Fruit fly (Drosophila melanogaster) whole organism, embryonic: ENCODE data around the gene CG2712.
A peak's percentile ranks its signal among the peaks of the same experiment; 100 is the strongest.

Source experiments
- Antp ChIP-seq: fragments of 200-800 bp; sonication (Bioruptor generic); optimal IDR thresholded peaks from 3 replicates; lab custom pipeline; 2016; ENCODE audit warnings: missing biosample characterization, missing genetic modification characterization
- Awh ChIP-seq: fragments of 200-800 bp; sonication (Bioruptor generic); IDR thresholded peaks from 2 replicates; pipeline ENCODE4, ENCODE4 v1.3.6; 2022; ENCODE audit warnings: missing biosample characterization, missing genetic modification characterization
- Bdp1 ChIP-seq: fragments of 200-800 bp; sonication (Bioruptor generic); optimal IDR thresholded peaks from 3 replicates; lab custom pipeline; 2016; ENCODE audit warnings: missing biosample characterization, missing genetic modification characterization
- Bgb ChIP-seq: fragments of 200-800 bp; sonication (Bioruptor generic); IDR thresholded peaks from 2 replicates; pipeline ENCODE4 v1.3.6; 2022; ENCODE audit warnings: missing biosample characterization, missing genetic modification characterization; ENCODE audit not compliant: partially characterized antibody
- CG10431 ChIP-seq: fragments of 200-800 bp; sonication (Bioruptor generic); optimal IDR thresholded peaks from 3 replicates; lab custom pipeline; 2018; ENCODE audit warnings: missing biosample characterization, mild to moderate bottlenecking, missing genetic modification characterization
- CG11560 ChIP-seq: fragments of 200-800 bp; sonication (Bioruptor generic); IDR thresholded peaks from 3 replicates; pipeline ENCODE4 v1.3.6; 2022; ENCODE audit warnings: missing biosample characterization, missing genetic modification characterization
- CG13296 ChIP-seq: fragments of 200-800 bp; sonication (Bioruptor generic); optimal IDR thresholded peaks from 3 replicates; lab custom pipeline; 2018; ENCODE audit warnings: missing biosample characterization, mild to moderate bottlenecking, missing genetic modification characterization
- CG14441 ChIP-seq: fragments of 200-800 bp; sonication (Bioruptor generic); IDR thresholded peaks from 2 replicates; pipeline ENCODE4 v1.3.6; 2022; ENCODE audit warnings: missing biosample characterization, missing genetic modification characterization
- CG14667 ChIP-seq: fragments of 200-800 bp; sonication (Bioruptor generic); IDR thresholded peaks from 2 replicates; pipeline ENCODE4 v1.3.6; 2022; ENCODE audit warnings: missing biosample characterization, missing genetic modification characterization
- CG15269 ChIP-seq: fragments of 200-800 bp; sonication (Bioruptor generic); optimal IDR thresholded peaks from 2 replicates; lab custom pipeline; 2018; ENCODE audit warnings: missing biosample characterization, mild to moderate bottlenecking, missing genetic modification characterization, moderate library complexity
- CG16813 ChIP-seq: fragments of 200-800 bp; sonication (Bioruptor generic); IDR thresholded peaks from 3 replicates; pipeline ENCODE4 v1.3.6; 2022; ENCODE audit warnings: missing biosample characterization, missing genetic modification characterization; ENCODE audit not compliant: partially characterized antibody
- CG17385 ChIP-seq: fragments of 200-800 bp; sonication (Bioruptor generic); optimal IDR thresholded peaks from 3 replicates; lab custom pipeline; 2018; ENCODE audit warnings: missing biosample characterization, mild to moderate bottlenecking, missing genetic modification characterization
- CG17802 ChIP-seq: fragments of 200-800 bp; sonication (Bioruptor generic); optimal IDR thresholded peaks from 2 replicates; lab custom pipeline; 2018; ENCODE audit warnings: missing biosample characterization, mild to moderate bottlenecking, missing genetic modification characterization, moderate library complexity
- CG2678 ChIP-seq: fragments of 200-800 bp; sonication (Bioruptor generic); optimal IDR thresholded peaks from 3 replicates; lab custom pipeline; 2019; ENCODE audit warnings: missing biosample characterization, mild to moderate bottlenecking, missing genetic modification characterization, moderate library complexity
- CG32532 ChIP-seq: fragments of 200-800 bp; sonication (Bioruptor generic); IDR thresholded peaks from 2 replicates; pipeline ENCODE4 v1.3.6; 2022; ENCODE audit warnings: missing biosample characterization, missing genetic modification characterization
- CG34224 ChIP-seq: fragments of 200-800 bp; sonication (Bioruptor generic); IDR thresholded peaks from 3 replicates; pipeline ENCODE4 v1.3.6; 2022; ENCODE audit warnings: missing biosample characterization, missing genetic modification characterization; ENCODE audit not compliant: partially characterized antibody
- CG4617 ChIP-seq: fragments of 200-800 bp; sonication (Bioruptor generic); optimal IDR thresholded peaks from 3 replicates; lab custom pipeline; 2016; ENCODE audit warnings: missing biosample characterization, missing genetic modification characterization, borderline replicate concordance
- CG8281 ChIP-seq: fragments of 200-800 bp; sonication (Bioruptor generic); optimal IDR thresholded peaks from 2 replicates; lab custom pipeline; 2018; ENCODE audit warnings: missing biosample characterization, mild to moderate bottlenecking, missing genetic modification characterization, moderate library complexity
- CG9215 ChIP-seq: fragments of 200-800 bp; sonication (Bioruptor generic); IDR thresholded peaks from 2 replicates; pipeline ENCODE4 v1.3.6; 2022; ENCODE audit warnings: missing biosample characterization, missing genetic modification characterization
- CG9797 ChIP-seq: fragments of 200-800 bp; sonication (Bioruptor generic); optimal IDR thresholded peaks from 3 replicates; lab custom pipeline; 2018; ENCODE audit warnings: missing biosample characterization, mild to moderate bottlenecking, missing genetic modification characterization
- CG9932 ChIP-seq: fragments of 200-800 bp; sonication (Bioruptor generic); IDR thresholded peaks from 2 replicates; pipeline ENCODE4 v1.3.6; 2022; ENCODE audit warnings: missing biosample characterization, missing genetic modification characterization
- Dek ChIP-seq: fragments of 200-800 bp; sonication (Bioruptor generic); optimal IDR thresholded peaks from 3 replicates; lab custom pipeline; 2019; ENCODE audit warnings: missing biosample characterization, mild to moderate bottlenecking, missing genetic modification characterization, moderate library complexity
- E2f2 ChIP-seq: fragments of 200-800 bp; sonication (Bioruptor generic); IDR thresholded peaks from 2 replicates; pipeline ENCODE4 v1.3.6; 2022; ENCODE audit warnings: missing biosample characterization, missing genetic modification characterization
- Eip74EF ChIP-seq, 2 experiments: fragments of 200-800 bp in 1 of 2; fragments of >200 bp in 1 of 2; sonication (Bioruptor generic) in 1 of 2; optimal IDR thresholded peaks; 2 replicates each; lab custom pipeline; 2017 to 2019; ENCODE audit warnings: missing biosample characterization in 2 of 2, missing genetic modification characterization in 2 of 2, mild to moderate bottlenecking in 1 of 2, moderate library complexity in 1 of 2
- Gsc ChIP-seq: fragments of 200-800 bp; sonication (Bioruptor generic); IDR thresholded peaks from 2 replicates; pipeline ENCODE4 v1.3.6; 2022; ENCODE audit warnings: missing biosample characterization, missing genetic modification characterization
- H15 ChIP-seq: fragments of 200-800 bp; sonication (Bioruptor generic); IDR thresholded peaks from 3 replicates; pipeline ENCODE4 v1.3.6; 2022; ENCODE audit warnings: missing biosample characterization, missing genetic modification characterization
- Hr51 ChIP-seq, 2 experiments: fragments of 200-800 bp; sonication (Bioruptor generic); optimal IDR thresholded peaks; 2 replicates in 1 of 2; 3 replicates in 1 of 2; lab custom pipeline; 2016 to 2018; ENCODE audit warnings: missing biosample characterization in 2 of 2, missing genetic modification characterization in 2 of 2, mild to moderate bottlenecking in 1 of 2, moderate library complexity in 1 of 2
- Optix ChIP-seq: fragments of 200-800 bp; sonication (Bioruptor generic); IDR thresholded peaks from 3 replicates; pipeline ENCODE4 v1.3.6; 2022; ENCODE audit warnings: missing biosample characterization, missing genetic modification characterization
- Ptx1 ChIP-seq: fragments of 200-800 bp; sonication (Bioruptor generic); IDR thresholded peaks from 2 replicates; pipeline ENCODE4 v1.3.6; 2022; ENCODE audit warnings: missing biosample characterization, missing genetic modification characterization
- Spps ChIP-seq: fragments of 200-800 bp; sonication (Bioruptor generic); optimal IDR thresholded peaks from 2 replicates; lab custom pipeline; 2018; ENCODE audit warnings: missing biosample characterization, mild to moderate bottlenecking, missing genetic modification characterization
- Taf1 ChIP-seq: fragments of 200-800 bp; sonication (Bioruptor generic); IDR thresholded peaks from 2 replicates; pipeline ENCODE4 v1.3.6; 2022; ENCODE audit warnings: missing biosample characterization, missing genetic modification characterization
- amos ChIP-seq: fragments of 200-800 bp; sonication (Bioruptor generic); IDR thresholded peaks from 2 replicates; pipeline ENCODE4 v1.3.6; 2022; ENCODE audit warnings: missing biosample characterization, missing genetic modification characterization; ENCODE audit not compliant: partially characterized antibody
- bbx ChIP-seq: fragments of 200-800 bp; sonication (Bioruptor generic); IDR thresholded peaks from 2 replicates; pipeline ENCODE4 v1.3.6; 2022; ENCODE audit warnings: missing biosample characterization, missing genetic modification characterization; ENCODE audit not compliant: partially characterized antibody
- crp ChIP-seq, 2 experiments: fragments of 200-800 bp; sonication (Bioruptor generic); optimal IDR thresholded peaks; 2 replicates in 1 of 2; 3 replicates in 1 of 2; lab custom pipeline; 2017; ENCODE audit warnings: missing biosample characterization in 2 of 2, missing genetic modification characterization in 2 of 2, mild to moderate bottlenecking in 1 of 2, moderate library complexity in 1 of 2
- ewg ChIP-seq: fragments of 200-800 bp; sonication (Bioruptor generic); optimal IDR thresholded peaks from 3 replicates; lab custom pipeline; 2017; ENCODE audit warnings: mild to moderate bottlenecking, missing biosample characterization, missing genetic modification reagents, missing genetic modification characterization
- fd3F ChIP-seq: fragments of 200-800 bp; sonication (Bioruptor generic); optimal IDR thresholded peaks from 2 replicates; lab custom pipeline; 2018; ENCODE audit warnings: missing biosample characterization, mild to moderate bottlenecking, missing genetic modification characterization, moderate library complexity
- gem ChIP-seq: fragments of 200-800 bp; sonication (Bioruptor generic); optimal IDR thresholded peaks from 2 replicates; lab custom pipeline; 2019; ENCODE audit warnings: missing biosample characterization, mild to moderate bottlenecking, missing genetic modification characterization, moderate library complexity
- gfzf ChIP-seq: fragments of 200-800 bp; sonication (Bioruptor generic); optimal IDR thresholded peaks from 2 replicates; lab custom pipeline; 2016; ENCODE audit warnings: missing biosample characterization, mild to moderate bottlenecking, missing genetic modification characterization, moderate library complexity
- gro ChIP-seq: fragments of 200-800 bp; sonication (Bioruptor generic); optimal IDR thresholded peaks from 2 replicates; lab custom pipeline; 2016; ENCODE audit warnings: missing biosample characterization, missing genetic modification characterization
- ind ChIP-seq: fragments of 200-800 bp; sonication (Bioruptor generic); optimal IDR thresholded peaks from 3 replicates; lab custom pipeline; 2016; ENCODE audit warnings: missing biosample characterization, missing genetic modification characterization
- kni ChIP-seq: fragments of 200-800 bp; sonication (Bioruptor generic); optimal IDR thresholded peaks from 3 replicates; lab custom pipeline; 2017; ENCODE audit warnings: mild to moderate bottlenecking, missing biosample characterization, missing genetic modification reagents, missing genetic modification characterization
- lola ChIP-seq, 3 experiments: fragments of >200 bp in 2 of 3; fragments of 200-800 bp in 1 of 3; sonication (Bioruptor generic) in 1 of 3; optimal IDR thresholded peaks; 2 replicates each; lab custom pipeline; 2017 to 2019; ENCODE audit warnings: missing biosample characterization in 3 of 3, missing genetic modification characterization in 3 of 3, mild to moderate bottlenecking in 1 of 3, moderate library complexity in 1 of 3
- mld ChIP-seq: fragments of 200-800 bp; sonication (Bioruptor generic); IDR thresholded peaks from 3 replicates; pipeline ENCODE4 v1.3.6; 2022; ENCODE audit warnings: missing biosample characterization, missing genetic modification characterization; ENCODE audit not compliant: partially characterized antibody
- nerfin-1 ChIP-seq: fragments of 200-800 bp; sonication (Bioruptor generic); optimal IDR thresholded peaks from 3 replicates; lab custom pipeline; 2019; ENCODE audit warnings: missing biosample characterization, mild to moderate bottlenecking, missing genetic modification characterization, moderate library complexity
- nom ChIP-seq: fragments of 200-800 bp; sonication (Bioruptor generic); optimal IDR thresholded peaks from 2 replicates; lab custom pipeline; 2017; ENCODE audit warnings: missing biosample characterization, missing genetic modification characterization, mild to moderate bottlenecking, moderate library complexity, missing genetic modification reagents
- oc ChIP-seq: fragments of 200-800 bp; sonication (Bioruptor generic); optimal IDR thresholded peaks from 2 replicates; lab custom pipeline; 2018; ENCODE audit warnings: missing biosample characterization, mild to moderate bottlenecking, missing genetic modification characterization, moderate library complexity
- row ChIP-seq: fragments of 200-800 bp; sonication (Bioruptor generic); IDR thresholded peaks from 3 replicates; pipeline ENCODE4 v1.3.6; 2022; ENCODE audit warnings: missing biosample characterization, missing genetic modification characterization
- shn ChIP-seq: fragments of 200-800 bp; sonication (Bioruptor generic); optimal IDR thresholded peaks from 3 replicates; lab custom pipeline; 2016; ENCODE audit warnings: missing biosample characterization, missing genetic modification characterization
- sob ChIP-seq: fragments of 200-800 bp; sonication (Bioruptor generic); IDR thresholded peaks from 2 replicates; pipeline ENCODE4 v1.3.6; 2022; ENCODE audit warnings: missing biosample characterization, missing genetic modification characterization
- twi ChIP-seq: fragments of 200-800 bp; optimal IDR thresholded peaks from 2 replicates; lab custom pipeline; 2019; ENCODE audit warnings: missing biosample characterization, mild to moderate bottlenecking, missing genetic modification characterization, moderate library complexity

Gene CG2712

dm6 chrX:2713776-2714175 lies 18.5 kb upstream of the CG2712 start, which contains the start of the genes CG2685 and CG2694 (continued):
- TF ChIP-seq Antp (GFP tag; lab: Kevin White, UChicago) (no peak), Optix (GFP tag; lab: Robert Waterston, UW) (no peak), sob (peak; percentile 46), ewg (GFP tag; lab: Kevin White, UChicago) (no peak), CG13296 (GFP tag; lab: Kevin White, UChicago) (no peak), CG9797 (GFP tag; lab: Kevin White, UChicago) (peak; percentile 72), Bgb (peak; percentile 83), bbx (GFP tag; lab: Robert Waterston, UW) (peak; percentile 79), CG14441 (GFP tag; lab: Robert Waterston, UW) (no peak), H15 (GFP tag; lab: Robert Waterston, UW) (no peak), Gsc (GFP tag; lab: Robert Waterston, UW) (no peak), gro (GFP tag; lab: Kevin White, UChicago) (no peak), CG14667 (no peak), oc (tag; lab: Kevin White, UChicago) (no peak), CG17385 (GFP tag; lab: Kevin White, UChicago) (no peak), Ptx1 (no peak), Taf1 (no peak), nerfin-1 (tag; lab: Kevin White, UChicago) (no peak), Awh (no peak), Hr51 (GFP tag; optimal IDR thresholded peaks at IDR 0.05; lab: Kevin White, UChicago) (no peak), CG32532 (GFP tag; lab: Robert Waterston, UW) (0 out of 2 replicates have a peak, but pooled peaks have one; percentile 13), mld (GFP tag; lab: Robert Waterston, UW) (peak; percentile 57; the same call in 2 of the 3 replicates), Eip74EF (GFP tag; optimal IDR thresholded peaks at IDR 0.05; lab: Kevin White, UChicago) (no peak), CG17802 (tag; lab: Kevin White, UChicago) (no peak), CG11560 (tag; lab: Robert Waterston, UW) (peak; percentile 39; the same call in 1 of the 3 replicates), CG10431 (no peak), E2f2 (GFP tag; lab: Robert Waterston, UW) (peak; percentile 75), row (GFP tag; lab: Robert Waterston, UW) (peak; percentile 65), CG9932 (peak; percentile 54; the same call in 1 of the 2 replicates), CG34224 (GFP tag; lab: Robert Waterston, UW) (peak; percentile 85), fd3F (no peak), CG4617 (GFP tag; lab: Kevin White, UChicago) (peak; percentile 33), CG15269 (tag; lab: Kevin White, UChicago) (no peak), shn (GFP tag; lab: Kevin White, UChicago) (no peak), twi (no peak)

- no peak for TF ChIP-seq Hr51 (GFP tag; optimal IDR thresholded peaks at IDR 0.05; lab: Kevin White, UChicago)
- TF ChIP-seq CG2678 (tag; lab: Kevin White, UChicago) = no peak
- TF ChIP-seq crp (GFP tag; optimal IDR thresholded peaks at IDR 0.05; lab: Kevin White, UChicago) = no peak
- TF ChIP-seq Dek (tag; lab: Kevin White, UChicago) = no peak
- TF ChIP-seq Spps = no peak
- peak; percentile 17 for TF ChIP-seq gfzf
- no peak for TF ChIP-seq gem (tag; lab: Kevin White, UChicago)
- no peak for TF ChIP-seq kni (GFP tag; lab: Kevin White, UChicago)
- no peak for TF ChIP-seq CG9215 (GFP tag; lab: Robert Waterston, UW)
- no peak for TF ChIP-seq CG8281 (tag; lab: Kevin White, UChicago)
- no peak for TF ChIP-seq ind (GFP tag; lab: Kevin White, UChicago)
- TF ChIP-seq lola (GFP tag; optimal IDR thresholded peaks at IDR 0.05; lab: Kevin White, UChicago) = no peak
- peak; percentile 41; the same call in 1 of the 3 replicates for TF ChIP-seq CG16813 (GFP tag; lab: Robert Waterston, UW)
- TF ChIP-seq nom (GFP tag; lab: Kevin White, UChicago) = no peak
- TF ChIP-seq amos (GFP tag; lab: Robert Waterston, UW) = peak; percentile 41; the same call in 1 of the 2 replicates
- TF ChIP-seq Bdp1 (GFP tag; lab: Kevin White, UChicago) = no peak
Measured at dm6 chrX:2714730-2715129, 17.5 kb upstream of the CG2712 start.
